Worm (Caenorhabditis elegans): ENCODE results near the gene B0252.1.

B0252.1 gene

DNA sequence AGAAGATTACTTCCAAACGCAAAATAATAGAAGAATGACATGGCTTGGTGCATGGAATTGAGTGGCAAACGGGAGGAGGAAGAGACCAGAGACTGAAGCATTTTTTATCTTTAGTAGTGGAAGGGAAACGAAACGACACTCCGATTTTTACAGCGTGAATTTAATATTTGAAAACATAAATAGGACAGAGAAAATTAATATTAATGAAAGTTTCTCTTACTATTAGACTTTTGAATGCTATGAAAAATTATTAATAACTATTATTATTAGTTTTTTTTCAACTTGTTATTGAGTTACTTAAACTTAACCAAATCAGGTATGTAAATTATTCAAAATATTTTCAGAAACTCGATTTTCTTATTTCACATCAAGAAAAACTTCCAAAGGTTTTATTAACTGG is 39.4 kb upstream of the B0252.1 start, which contains the start of gene C44B7.7:
Gene C44B7.7, minus strand, starts transcription at position 101 of the 400 bp plus-strand sequence.
- TF ChIP-seq elt-2 (tag; optimal IDR thresholded peaks at IDR 0.05) (no peak), fax-1 (tag; optimal IDR thresholded peaks at IDR 0.05) (no peak), syd-9 (tag; optimal IDR thresholded peaks at IDR 0.05) (no peak), ceh-18 (tag; optimal IDR thresholded peaks at IDR 0.05) (no peak), dmd-4 (tag; optimal IDR thresholded peaks at IDR 0.05; ENCODE audit: borderline replicate concordance) (no peak), ets-4 (tag; optimal IDR thresholded peaks at IDR 0.05) (no peak)

DNA sequence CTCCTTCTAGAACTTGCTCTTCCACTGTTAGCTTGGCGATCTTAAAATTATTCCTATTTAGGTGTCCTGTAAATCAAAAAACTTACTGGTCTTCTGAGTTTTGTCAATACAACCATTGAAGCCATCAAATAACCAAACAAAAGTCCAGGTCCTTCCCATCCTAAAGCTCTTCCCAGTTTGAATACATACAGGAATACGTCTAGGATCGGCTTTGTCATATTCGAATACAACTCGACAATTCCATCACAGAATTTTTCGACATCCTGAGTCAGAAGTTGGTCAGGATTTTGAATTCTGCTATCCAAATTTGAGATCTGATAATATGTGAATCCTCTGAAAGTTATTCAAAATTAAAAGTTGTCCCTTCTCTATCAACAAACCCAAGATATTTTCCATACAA is 37.1 kb upstream of the B0252.1 start:
- no peak for TF ChIP-seq ahr-1 (tag; optimal IDR thresholded peaks at IDR 0.05)
- TF ChIP-seq elt-4 (tag; optimal IDR thresholded peaks at IDR 0.05): no peak
- TF ChIP-seq Y22D7AL.16 (tag; optimal IDR thresholded peaks at IDR 0.05): no peak
- TF ChIP-seq npax-4 (tag; optimal IDR thresholded peaks at IDR 0.05): no peak
- TF ChIP-seq gmeb-2 (tag; optimal IDR thresholded peaks at IDR 0.05): no peak
- TF ChIP-seq pax-1 (tag; optimal IDR thresholded peaks at IDR 0.05): no peak
- no peak for TF ChIP-seq ets-4 (tag; optimal IDR thresholded peaks at IDR 0.05)
- no peak for TF ChIP-seq pha-2 (tag; optimal IDR thresholded peaks at IDR 0.05)
- TF ChIP-seq ceh-24 (tag; optimal IDR thresholded peaks at IDR 0.05): no peak
- TF ChIP-seq nhr-232 (tag; optimal IDR thresholded peaks at IDR 0.05): no peak
- TF ChIP-seq C08G9.2 (tag; optimal IDR thresholded peaks at IDR 0.05): no peak
- no peak for TF ChIP-seq sox-2 (GFP tag; IDR thresholded peaks at IDR 0.05)
- TF ChIP-seq syd-9 (tag; optimal IDR thresholded peaks at IDR 0.05): no peak
- no peak for TF ChIP-seq fax-1 (tag; optimal IDR thresholded peaks at IDR 0.05)
- TF ChIP-seq madf-2 (tag; optimal IDR thresholded peaks at IDR 0.05): no peak
- TF ChIP-seq ceh-22 (tag; optimal IDR thresholded peaks at IDR 0.05): no peak

DNA sequence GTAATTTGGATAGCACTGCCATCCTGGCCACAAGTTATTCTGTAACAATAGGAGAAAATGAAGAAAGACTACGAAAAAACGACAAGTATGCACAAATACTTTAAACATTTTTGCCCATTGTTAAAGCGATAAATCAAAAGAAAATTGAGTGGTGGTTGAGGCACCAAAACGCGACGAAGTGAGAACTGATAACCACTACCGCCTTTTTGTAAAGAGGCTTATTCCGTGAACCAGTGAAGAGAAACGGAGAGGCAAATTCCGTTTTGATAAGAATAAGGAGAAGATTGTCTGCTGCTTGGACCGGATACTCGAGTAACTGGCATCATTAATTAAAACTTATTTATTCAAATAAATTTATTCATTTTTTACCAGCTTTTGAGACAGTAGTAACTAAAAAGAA is 35.8 kb upstream of the B0252.1 start, which contains the start of gene pmp-1:
Gene pmp-1, minus strand, starts transcription at position 39 of the 400 bp plus-strand sequence.
- TF ChIP-seq fkh-10 (GFP tag; optimal IDR thresholded peaks at IDR 0.05): no peak
- no peak for TF ChIP-seq fax-1 (tag; optimal IDR thresholded peaks at IDR 0.05)
- no peak for TF ChIP-seq ceh-22 (tag; optimal IDR thresholded peaks at IDR 0.05)
- TF ChIP-seq tbx-7 (tag; optimal IDR thresholded peaks at IDR 0.05): no peak
- TF ChIP-seq unc-3 (GFP tag; conservative IDR thresholded peaks at IDR 0.05): no peak
- no peak for TF ChIP-seq unc-3 (tag; optimal IDR thresholded peaks at IDR 0.05)
- no peak for TF ChIP-seq tbx-2 (tag; optimal IDR thresholded peaks at IDR 0.05)
- no peak for TF ChIP-seq unc-55 (GFP tag; optimal IDR thresholded peaks at IDR 0.05)
- TF ChIP-seq unc-42 (tag; optimal IDR thresholded peaks at IDR 0.05): no peak
- TF ChIP-seq elt-2 (tag; optimal IDR thresholded peaks at IDR 0.05): no peak
- no peak for TF ChIP-seq pag-3 (tag; optimal IDR thresholded peaks at IDR 0.05; ENCODE audit: borderline replicate concordance)
- no peak for TF ChIP-seq unc-86 (tag; optimal IDR thresholded peaks at IDR 0.05)
- TF ChIP-seq ztf-16 (tag; optimal IDR thresholded peaks at IDR 0.05): no peak
- TF ChIP-seq C08G9.2 (tag; optimal IDR thresholded peaks at IDR 0.05): no peak
- no peak for TF ChIP-seq pat-9 (tag; optimal IDR thresholded peaks at IDR 0.05)

DNA sequence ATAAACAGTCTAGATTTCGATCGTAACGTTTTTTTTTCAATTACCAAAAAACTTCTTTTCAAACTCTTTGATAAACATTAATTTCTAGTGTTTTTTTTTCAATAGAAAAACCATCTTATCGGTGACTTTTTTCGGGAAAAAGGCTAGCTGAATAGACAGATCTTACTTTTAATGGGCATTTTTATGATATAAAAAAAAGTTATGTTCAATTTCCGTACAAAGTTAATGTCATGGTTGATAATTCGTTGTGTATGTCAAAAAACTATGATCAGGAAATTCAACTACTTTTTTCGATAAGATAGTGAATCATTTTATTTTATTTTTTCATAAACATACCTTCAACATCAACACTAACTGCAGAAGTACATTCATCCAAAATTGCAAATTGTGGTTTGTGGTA is 34.9 kb upstream of the B0252.1 start:
- TF ChIP-seq hlh-13 (GFP tag; optimal IDR thresholded peaks at IDR 0.05) (no peak), sox-2 (GFP tag; IDR thresholded peaks at IDR 0.05) (no peak), syd-9 (tag; optimal IDR thresholded peaks at IDR 0.05) (no peak), C38D4.7 (GFP tag; optimal IDR thresholded peaks at IDR 0.05) (no peak), K02D7.2 (tag; optimal IDR thresholded peaks at IDR 0.05) (no peak), ceh-9 (tag; optimal IDR thresholded peaks at IDR 0.05) (no peak), ztf-16 (tag; optimal IDR thresholded peaks at IDR 0.05) (no peak), hlh-30 (tag; optimal IDR thresholded peaks at IDR 0.05; ENCODE audit: insufficient read depth) (no peak), pax-1 (tag; optimal IDR thresholded peaks at IDR 0.05) (no peak), nfya-1 (tag; optimal IDR thresholded peaks at IDR 0.05) (no peak), npax-4 (tag; optimal IDR thresholded peaks at IDR 0.05) (no peak), gmeb-2 (tag; optimal IDR thresholded peaks at IDR 0.05) (no peak)
